Fruit fly (Drosophila melanogaster) whole organism, embryonic: ENCODE data around the gene dsx-c73A.

Source experiments
- ATbp ChIP-seq: fragments of 200-800 bp; sonication (Bioruptor generic); optimal IDR thresholded peaks from 2 replicates; lab custom pipeline; 2017; ENCODE audit warnings: missing biosample characterization, mild to moderate bottlenecking, missing genetic modification characterization, missing genetic modification reagents
- Atf-2 ChIP-seq: fragments of 200-800 bp; sonication (Bioruptor generic); optimal IDR thresholded peaks from 2 replicates; lab custom pipeline; 2016; ENCODE audit warnings: missing biosample characterization, missing genetic modification characterization
- Bteb2 ChIP-seq: fragments of 200-800 bp; sonication (Bioruptor generic); optimal IDR thresholded peaks from 2 replicates; lab custom pipeline; 2016; ENCODE audit warnings: missing biosample characterization, missing genetic modification characterization
- CG10321 ChIP-seq: fragments of 200-800 bp; sonication (Bioruptor generic); IDR thresholded peaks from 2 replicates; pipeline ENCODE4 v1.3.6; 2022; ENCODE audit warnings: missing biosample characterization, missing genetic modification characterization
- CG10462 ChIP-seq: fragments of 200-800 bp; sonication (Bioruptor generic); optimal IDR thresholded peaks from 2 replicates; lab custom pipeline; 2016; ENCODE audit warnings: missing biosample characterization, missing genetic modification characterization
- CG12391 ChIP-seq: fragments of 200-800 bp; sonication (Bioruptor generic); optimal IDR thresholded peaks from 3 replicates; lab custom pipeline; 2018; ENCODE audit warnings: missing biosample characterization, mild to moderate bottlenecking, missing genetic modification characterization, moderate library complexity
- CG13424 ChIP-seq: fragments of 200-800 bp; sonication (Bioruptor generic); optimal IDR thresholded peaks from 2 replicates; lab custom pipeline; 2019; ENCODE audit warnings: missing biosample characterization, mild to moderate bottlenecking, missing genetic modification characterization, moderate library complexity
- CG13775 ChIP-seq: fragments of 200-800 bp; sonication (Bioruptor generic); optimal IDR thresholded peaks from 3 replicates; lab custom pipeline; 2017; ENCODE audit warnings: missing biosample characterization, mild to moderate bottlenecking, missing genetic modification characterization
- CG15696 ChIP-seq: fragments of 200-800 bp; sonication (Bioruptor generic); optimal IDR thresholded peaks from 2 replicates; lab custom pipeline; 2019; ENCODE audit warnings: missing biosample characterization, mild to moderate bottlenecking, missing genetic modification characterization, moderate library complexity
- CG17328 ChIP-seq: fragments of 200-800 bp; sonication (Bioruptor generic); IDR thresholded peaks from 2 replicates; pipeline ENCODE4 v1.3.6; 2022; ENCODE audit warnings: missing biosample characterization, missing genetic modification characterization
- CG17385 ChIP-seq: fragments of 200-800 bp; sonication (Bioruptor generic); optimal IDR thresholded peaks from 3 replicates; lab custom pipeline; 2018; ENCODE audit warnings: missing biosample characterization, mild to moderate bottlenecking, missing genetic modification characterization
- CG1792 ChIP-seq: fragments of 200-800 bp; sonication (Bioruptor generic); optimal IDR thresholded peaks from 2 replicates; lab custom pipeline; 2016; ENCODE audit warnings: missing biosample characterization, missing genetic modification characterization
- CG30431 ChIP-seq: fragments of 200-800 bp; sonication (Bioruptor generic); optimal IDR thresholded peaks from 2 replicates; lab custom pipeline; 2017; ENCODE audit warnings: missing biosample characterization, missing genetic modification characterization
- CG34422 ChIP-seq: fragments of 200-800 bp; sonication (Bioruptor generic); IDR thresholded peaks from 3 replicates; pipeline ENCODE4 v1.3.6; 2022; ENCODE audit warnings: missing biosample characterization, missing genetic modification characterization
- CG4360 ChIP-seq: fragments of 200-800 bp; sonication (Bioruptor generic); IDR thresholded peaks from 2 replicates; pipeline ENCODE4 v1.3.6; 2022; ENCODE audit warnings: missing biosample characterization, missing genetic modification characterization
- CG4617 ChIP-seq: fragments of 200-800 bp; sonication (Bioruptor generic); optimal IDR thresholded peaks from 3 replicates; lab custom pipeline; 2016; ENCODE audit warnings: missing biosample characterization, missing genetic modification characterization, borderline replicate concordance
- CG6254 ChIP-seq: fragments of 200-800 bp; sonication (Bioruptor generic); optimal IDR thresholded peaks from 3 replicates; lab custom pipeline; 2017; ENCODE audit warnings: mild to moderate bottlenecking, missing biosample characterization, missing genetic modification reagents, missing genetic modification characterization
- CG7271 ChIP-seq: fragments of 200-800 bp; sonication (Bioruptor generic); optimal IDR thresholded peaks from 2 replicates; lab custom pipeline; 2018; ENCODE audit warnings: missing biosample characterization, mild to moderate bottlenecking, missing genetic modification characterization, moderate library complexity
- CG7928 ChIP-seq: fragments of 200-800 bp; sonication (Bioruptor generic); optimal IDR thresholded peaks from 2 replicates; lab custom pipeline; 2017; ENCODE audit warnings: missing biosample characterization, mild to moderate bottlenecking, missing genetic modification characterization
- CG9817 ChIP-seq: fragments of 200-800 bp; sonication (Bioruptor generic); optimal IDR thresholded peaks from 2 replicates; lab custom pipeline; 2018; ENCODE audit warnings: missing biosample characterization, mild to moderate bottlenecking, missing genetic modification characterization, moderate library complexity
- Hmr ChIP-seq: fragments of 200-800 bp; sonication (Bioruptor generic); optimal IDR thresholded peaks from 3 replicates; lab custom pipeline; 2017; ENCODE audit warnings: mild to moderate bottlenecking, missing biosample characterization, missing genetic modification reagents, missing genetic modification characterization
- Med ChIP-seq: fragments of 200-800 bp; sonication (Bioruptor generic); peaks from one replicate; lab custom pipeline; 2016; ENCODE audit warnings: missing biosample characterization, missing genetic modification characterization, mild to moderate bottlenecking, inconsistent platforms, moderate library complexity
- Sox100B ChIP-seq: fragments of 200-800 bp; sonication (Bioruptor generic); optimal IDR thresholded peaks from 3 replicates; lab custom pipeline; 2018; ENCODE audit warnings: missing biosample characterization, mild to moderate bottlenecking, missing genetic modification characterization
- abd-A ChIP-seq: fragments of 200-800 bp; sonication (Bioruptor generic); optimal IDR thresholded peaks from 3 replicates; lab custom pipeline; 2019; ENCODE audit warnings: missing biosample characterization, mild to moderate bottlenecking, missing genetic modification characterization, moderate library complexity
- aop ChIP-seq: fragments of 200-800 bp; sonication (Bioruptor generic); IDR thresholded peaks from 2 replicates; pipeline ENCODE4 v1.3.6; 2022; ENCODE audit warnings: missing biosample characterization, missing genetic modification characterization
- bigmax ChIP-seq: fragments of 200-800 bp; sonication (Bioruptor generic); optimal IDR thresholded peaks from 2 replicates; lab custom pipeline; 2018; ENCODE audit warnings: missing biosample characterization, mild to moderate bottlenecking, missing genetic modification characterization
- chinmo ChIP-seq: fragments of 200-800 bp; sonication (Bioruptor generic); IDR thresholded peaks from 4 replicates; pipeline ENCODE4 v1.3.6; 2022; ENCODE audit warnings: missing biosample characterization, missing genetic modification characterization; ENCODE audit not compliant: partially characterized antibody
- dan ChIP-seq: fragments of 200-800 bp; sonication (Bioruptor generic); IDR thresholded peaks from 2 replicates; pipeline ENCODE4 v1.3.6; 2022; ENCODE audit warnings: missing biosample characterization, missing genetic modification characterization
- dati ChIP-seq: fragments of 200-800 bp; sonication (Bioruptor generic); IDR thresholded peaks from 2 replicates; pipeline ENCODE4 v1.3.6; 2022; ENCODE audit warnings: missing biosample characterization, missing genetic modification characterization
- gcm2 ChIP-seq: fragments of 200-800 bp; sonication (Bioruptor generic); optimal IDR thresholded peaks from 2 replicates; lab custom pipeline; 2016; ENCODE audit warnings: missing biosample characterization, missing genetic modification characterization
- ham ChIP-seq: fragments of 200-800 bp; sonication (Bioruptor generic); IDR thresholded peaks from 2 replicates; pipeline ENCODE4 v1.3.6; 2022; ENCODE audit warnings: missing biosample characterization, missing genetic modification characterization
- hkb ChIP-seq, 2 experiments: fragments of 200-800 bp in 1 of 2; fragments of >200 bp in 1 of 2; sonication (Bioruptor generic) in 1 of 2; IDR thresholded peaks in 1 of 2; optimal IDR thresholded peaks in 1 of 2; 2 replicates each; pipeline versions ENCODE4 v1.3.6 to Lab custom; 2017 to 2022; ENCODE audit warnings: missing biosample characterization in 1 of 2, missing genetic modification characterization in 1 of 2
- jumu ChIP-seq: fragments of 200-800 bp; sonication (Bioruptor generic); optimal IDR thresholded peaks from 3 replicates; lab custom pipeline; 2016; ENCODE audit warnings: missing biosample characterization, missing genetic modification characterization
- ken ChIP-seq: fragments of 200-800 bp; sonication (Bioruptor generic); IDR thresholded peaks from 3 replicates; pipeline ENCODE4 v1.3.6; 2022; ENCODE audit warnings: missing biosample characterization, missing genetic modification characterization
- lbe ChIP-seq: fragments of 200-800 bp; sonication (Bioruptor generic); optimal IDR thresholded peaks from 2 replicates; lab custom pipeline; 2016; ENCODE audit warnings: missing biosample characterization, mild to moderate bottlenecking, missing genetic modification characterization
- lilli ChIP-seq: fragments of 200-800 bp; sonication (Bioruptor generic); optimal IDR thresholded peaks from 3 replicates; lab custom pipeline; 2016; ENCODE audit warnings: missing biosample characterization, missing genetic modification characterization
- nom ChIP-seq: fragments of 200-800 bp; sonication (Bioruptor generic); optimal IDR thresholded peaks from 2 replicates; lab custom pipeline; 2017; ENCODE audit warnings: missing biosample characterization, missing genetic modification characterization, mild to moderate bottlenecking, moderate library complexity, missing genetic modification reagents
- prd ChIP-seq, 3 experiments: fragments of >200 bp in 2 of 3; fragments of 200-800 bp in 1 of 3; sonication (Bioruptor generic) in 1 of 3; optimal IDR thresholded peaks in 2 of 3; IDR thresholded peaks in 1 of 3; 2 replicates in 2 of 3; 3 replicates in 1 of 3; pipeline versions ENCODE4 v1.3.6 to Lab custom; 2017 to 2022; ENCODE audit warnings: missing biosample characterization in 1 of 3, missing genetic modification characterization in 1 of 3
- rib ChIP-seq: fragments of 200-800 bp; sonication (Bioruptor generic); IDR thresholded peaks from 2 replicates; pipeline ENCODE4 v1.3.6; 2022; ENCODE audit warnings: missing biosample characterization, missing genetic modification characterization
- salm ChIP-seq: fragments of 200-800 bp; sonication (Bioruptor generic); optimal IDR thresholded peaks from 2 replicates; lab custom pipeline; 2018; ENCODE audit warnings: missing biosample characterization, mild to moderate bottlenecking, missing genetic modification characterization
- sens ChIP-seq: fragments of 200-800 bp; sonication (Bioruptor generic); peaks from one replicate; lab custom pipeline; 2016; ENCODE audit warnings: missing biosample characterization, missing genetic modification characterization
- seq ChIP-seq: fragments of 200-800 bp; sonication (Bioruptor generic); IDR thresholded peaks from 2 replicates; pipeline ENCODE4 v1.3.6; 2022; ENCODE audit warnings: missing biosample characterization, missing genetic modification characterization
- so ChIP-seq: fragments of 200-800 bp; sonication (Bioruptor generic); IDR thresholded peaks from 3 replicates; pipeline ENCODE4 v1.3.6; 2022; ENCODE audit warnings: missing biosample characterization, missing genetic modification characterization
- sqz ChIP-seq: fragments of 200-800 bp; sonication (Bioruptor generic); optimal IDR thresholded peaks from 3 replicates; lab custom pipeline; 2018; ENCODE audit warnings: missing biosample characterization, mild to moderate bottlenecking, missing genetic modification characterization
- stc ChIP-seq: fragments of 200-800 bp; sonication (Bioruptor generic); IDR thresholded peaks from 2 replicates; pipeline ENCODE4 v1.3.6; 2022; ENCODE audit warnings: missing biosample characterization, missing genetic modification characterization
- vvl ChIP-seq: fragments of 200-800 bp; sonication (Bioruptor generic); IDR thresholded peaks from 2 replicates; pipeline ENCODE4 v1.3.6; 2022; ENCODE audit warnings: missing biosample characterization, missing genetic modification characterization
- wek ChIP-seq: fragments of 200-800 bp; sonication (Bioruptor generic); optimal IDR thresholded peaks from 3 replicates; lab custom pipeline; 2018; ENCODE audit warnings: missing biosample characterization, mild to moderate bottlenecking, missing genetic modification characterization, moderate library complexity
- zfh1 ChIP-seq: fragments of 200-800 bp; sonication (Bioruptor generic); IDR thresholded peaks from 3 replicates; pipeline ENCODE4 v1.3.6; 2022; ENCODE audit warnings: missing biosample characterization, missing genetic modification characterization
- zfh2 ChIP-seq: fragments of 200-800 bp; sonication (Bioruptor generic); optimal IDR thresholded peaks from 2 replicates; lab custom pipeline; 2016; ENCODE audit warnings: missing biosample characterization, missing genetic modification characterization

Gene dsx-c73A

dm6 chr3L:16478608-16479203 is 26.9 kb upstream of the dsx-c73A start (continued):
- TF ChIP-seq vvl (GFP tag; lab: Robert Waterston, UW), result peak; percentile 65
- peak; percentile 56 for TF ChIP-seq sqz (GFP tag; lab: Kevin White, UChicago)
- TF ChIP-seq CG13775 (GFP tag; lab: Kevin White, UChicago), result no peak
- no peak for TF ChIP-seq CG10321 (GFP tag; lab: Robert Waterston, UW)
- no peak for TF ChIP-seq CG9817 (tag; lab: Kevin White, UChicago)
- TF ChIP-seq CG10462 (GFP tag; lab: Kevin White, UChicago), result no peak
- no peak for TF ChIP-seq aop
- no peak for TF ChIP-seq bigmax
- TF ChIP-seq ham, result no peak
- TF ChIP-seq CG4617 (GFP tag; lab: Kevin White, UChicago), result no peak
- no peak for TF ChIP-seq Sox100B (GFP tag; lab: Kevin White, UChicago)
- no peak for TF ChIP-seq rib (GFP tag; lab: Robert Waterston, UW)
- TF ChIP-seq so, result 0 out of 3 replicates have a peak, but pooled peaks have one; percentile 27
- TF ChIP-seq dan, result no peak
- TF ChIP-seq CG15696 (tag; lab: Kevin White, UChicago), result no peak
- TF ChIP-seq abd-A (tag; lab: Kevin White, UChicago), result peak; percentile 9
- TF ChIP-seq CG17328 (GFP tag; lab: Robert Waterston, UW), result no peak
- no peak for TF ChIP-seq salm
- TF ChIP-seq CG7271 (tag; lab: Kevin White, UChicago), result no peak
- no peak for TF ChIP-seq CG1792 (GFP tag; lab: Kevin White, UChicago)
- no peak for TF ChIP-seq lbe
- 0 out of 2 replicates have a peak, but pooled peaks have one; percentile 31 for TF ChIP-seq CG4360 (GFP tag; lab: Robert Waterston, UW)
- no peak for TF ChIP-seq zfh2 (GFP tag; lab: Kevin White, UChicago)
- no peak for TF ChIP-seq Bteb2 (GFP tag; lab: Kevin White, UChicago)
- no peak for TF ChIP-seq jumu (GFP tag; lab: Kevin White, UChicago)
- TF ChIP-seq CG12391 (tag; lab: Kevin White, UChicago), result no peak
- TF ChIP-seq Atf-2 (GFP tag; lab: Kevin White, UChicago), result no peak
- TF ChIP-seq gcm2 (GFP tag; lab: Kevin White, UChicago), result no peak
- TF ChIP-seq wek (GFP tag; lab: Kevin White, UChicago), result no peak
- no peak for TF ChIP-seq CG13424 (tag; lab: Kevin White, UChicago)
- TF ChIP-seq ken, result no peak
- no peak for TF ChIP-seq dati (GFP tag; lab: Robert Waterston, UW)
- TF ChIP-seq, all 482 proteins: peak for 10

DNA sequence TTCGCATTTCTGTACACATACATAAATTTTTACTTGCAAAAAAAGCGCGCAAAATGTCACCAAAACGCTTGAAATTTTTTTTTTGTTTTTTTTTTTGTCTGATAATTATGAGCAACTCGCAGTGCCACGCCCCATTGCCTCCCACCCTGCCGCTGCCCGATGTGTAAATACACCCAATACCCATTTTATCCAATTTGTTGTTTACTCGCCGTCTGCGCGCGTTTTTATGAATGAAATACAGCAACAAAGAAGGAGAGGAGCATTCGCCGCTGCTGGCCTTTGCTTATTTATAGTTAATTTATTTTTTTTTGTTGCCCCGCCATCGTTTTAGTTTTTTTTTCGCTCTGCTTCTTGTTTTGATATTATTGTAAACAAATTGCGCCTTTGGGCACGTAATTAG is 26.0 kb upstream of the dsx-c73A start:
- peak; percentile 63 for TF ChIP-seq sens (GFP tag; lab: Kevin White, UChicago)
- TF ChIP-seq CG30431 (GFP tag; lab: Kevin White, UChicago), result no peak
- no peak for TF ChIP-seq CG7928 (GFP tag; lab: Kevin White, UChicago)
- TF ChIP-seq Med (GFP tag; lab: Kevin White, UChicago), result peak; percentile 45
- TF ChIP-seq sqz (GFP tag; lab: Kevin White, UChicago), result peak; percentile 33
- TF ChIP-seq nom, result peak; percentile 9
- 0 out of 2 replicates have a peak, but pooled peaks have one; percentile 26 for TF ChIP-seq seq (GFP tag; lab: Robert Waterston, UW)
- peak; percentile 31 for TF ChIP-seq CG17385 (GFP tag; lab: Kevin White, UChicago)
- peak; percentile 10 for TF ChIP-seq Hmr (GFP tag; lab: Kevin White, UChicago)
- TF ChIP-seq hkb (optimal IDR thresholded peaks at IDR 0.05; lab: Kevin White, UChicago), result no peak
- peak; percentile 39; the same call in 1 of the 2 replicates for TF ChIP-seq hkb (GFP tag; IDR thresholded peaks at IDR 0.05; lab: Robert Waterston, UW)
- TF ChIP-seq lilli (GFP tag; lab: Kevin White, UChicago), result no peak
- TF ChIP-seq CG34422 (GFP tag; lab: Robert Waterston, UW), result 0 out of 3 replicates have a peak, but pooled peaks have one; percentile 18
- TF ChIP-seq ATbp, result no peak
- TF ChIP-seq stc, result peak; percentile 23; the same call in 1 of the 2 replicates
- TF ChIP-seq CG6254 (GFP tag; lab: Kevin White, UChicago), result no peak
- TF ChIP-seq prd (optimal IDR thresholded peaks at IDR 0.05; lab: Kevin White, UChicago), result no peak
- no peak for TF ChIP-seq prd (GFP tag; IDR thresholded peaks at IDR 0.05; lab: Robert Waterston, UW)
- TF ChIP-seq zfh1 (GFP tag; lab: Robert Waterston, UW), result 0 out of 3 replicates have a peak, but pooled peaks have one; percentile 26
- 0 out of 4 replicates have a peak, but pooled peaks have one; percentile 20 for TF ChIP-seq chinmo (GFP tag; lab: Robert Waterston, UW)
- TF ChIP-seq, all 482 proteins: peak for 12
